Worm (Caenorhabditis elegans): ENCODE data around the gene Y46G5A.22.
"Not testable (repeated sequence)": the region's sequence is repeated elsewhere in the genome, so short reads cannot be mapped to it uniquely, and the experiment has no call there.

Gene Y46G5A.22

ce11 chrII:12778374-12778773 is 40.0 kb downstream of the Y46G5A.22 start:
- TF ChIP-seq ctbp-1 (GFP tag; IDR thresholded peaks at IDR 0.05) (0 out of 2 replicates have a peak, but pooled peaks have one; percentile 34), F49E8.2 (tag; optimal IDR thresholded peaks at IDR 0.05; ENCODE audit: borderline replicate concordance) (peak; percentile 38), T26A8.4 (GFP tag; IDR thresholded peaks at IDR 0.05) (peak; percentile 81), lin-38 (GFP tag; IDR thresholded peaks at IDR 0.05) (peak; percentile 84), rbr-2 (tag; optimal IDR thresholded peaks at IDR 0.05) (peak; percentile 45), F37D6.2 (tag; optimal IDR thresholded peaks at IDR 0.05) (peak; percentile 43), lin-1 (GFP tag; IDR thresholded peaks at IDR 0.05) (0 out of 2 replicates have a peak, but pooled peaks have one; percentile 16), aha-1 (tag) (peak; percentile 93), dve-1 (tag; optimal IDR thresholded peaks at IDR 0.05; ENCODE audit: insufficient read depth) (peak; percentile 19), lsy-2 (tag; optimal IDR thresholded peaks at IDR 0.05) (peak in 1 of 2 experiments; percentile 31), ceh-44 (GFP tag; IDR thresholded peaks at IDR 0.05) (0 out of 2 replicates have a peak, but pooled peaks have one; percentile 2), mep-1 (tag; optimal IDR thresholded peaks at IDR 0.05) (peak; percentile 71), snpc-4 (tag; optimal IDR thresholded peaks at IDR 0.05) (peak; percentile 81), Y48G9A.11 (GFP tag; IDR thresholded peaks at IDR 0.05) (peak; percentile 87), hmg-1.1 (GFP tag; IDR thresholded peaks at IDR 0.05) (peak; percentile 63), lin-13 (GFP tag; optimal IDR thresholded peaks at IDR 0.05) (peak; percentile 88), nhr-42 (GFP tag; IDR thresholded peaks at IDR 0.05) (peak; percentile 80; the same call in 1 of the 2 replicates), hlh-30 (tag; optimal IDR thresholded peaks at IDR 0.05; ENCODE audit: insufficient read depth) (peak; percentile 20), snpc-1.2 (GFP tag; IDR thresholded peaks at IDR 0.05) (peak; percentile 83), dmd-6 (GFP tag; IDR thresholded peaks at IDR 0.05) (peak; percentile 49; the same call in 1 of the 2 replicates), hlh-11 (tag; optimal IDR thresholded peaks at IDR 0.05) (peak; percentile 11), set-16 (GFP tag; IDR thresholded peaks at IDR 0.05) (peak; percentile 98), mes-2 (tag; optimal IDR thresholded peaks at IDR 0.05; ENCODE audit: poor library complexity, severe bottlenecking) (peak; percentile 79), mdt-29 (GFP tag; IDR thresholded peaks at IDR 0.05) (0 out of 2 replicates have a peak, but pooled peaks have one; percentile 24), ZK337.2 (GFP tag; IDR thresholded peaks at IDR 0.05) (peak; percentile 69; the same call in 1 of the 2 replicates), tra-1 (GFP tag; IDR thresholded peaks at IDR 0.05) (peak; percentile 10; the same call in 1 of the 2 replicates), pha-4 (GFP tag; IDR thresholded peaks at IDR 0.05) (peak; percentile 48; the same call in 1 of the 2 replicates), vab-7 (GFP tag; IDR thresholded peaks at IDR 0.05) (peak; percentile 56; the same call in 1 of the 2 replicates), arid-1 (GFP tag; conservative IDR thresholded peaks at IDR 0.05) (peak; percentile 40), egl-43 (GFP tag; IDR thresholded peaks at IDR 0.05) (peak; percentile 75; the same call in 1 of the 2 replicates), dmd-9 (GFP tag; IDR thresholded peaks at IDR 0.05) (peak; percentile 69; the same call in 1 of the 2 replicates), nhr-102 (tag; optimal IDR thresholded peaks at IDR 0.05) (peak; percentile 15), duxl-1 (tag; optimal IDR thresholded peaks at IDR 0.05; ENCODE audit: poor library complexity) (peak; percentile 50)
- TF ChIP-seq pha-4 (tag; optimal IDR thresholded peaks at IDR 0.05) = not testable (repeated sequence)

ce11 chrII:12776379-12776778 is 42.0 kb downstream of the Y46G5A.22 start, which contains the start of gene Y46G5A.34:
Gene Y46G5A.34, plus strand, starts transcription at chrII:12776679.
- TF ChIP-seq F37D6.2 (tag; optimal IDR thresholded peaks at IDR 0.05) (no peak), aha-1 (tag) (peak; percentile 60)

ce11 chrII:12774402-12774801 is 44.0 kb downstream of the Y46G5A.22 start, which contains the start of gene Y46G5A.14:
Gene Y46G5A.14, plus strand, starts transcription at chrII:12774702.
- TF ChIP-seq set-16 (GFP tag; IDR thresholded peaks at IDR 0.05) (no peak), dve-1 (tag; optimal IDR thresholded peaks at IDR 0.05; ENCODE audit: insufficient read depth) (no peak)

- TF ChIP-seq ctbp-1 (GFP tag; IDR thresholded peaks at IDR 0.05) (no peak), R02D3.7 (tag; optimal IDR thresholded peaks at IDR 0.05) (no peak), lsy-2 (tag; optimal IDR thresholded peaks at IDR 0.05) (no peak), duxl-1 (tag; optimal IDR thresholded peaks at IDR 0.05; ENCODE audit: poor library complexity) (no peak), set-16 (GFP tag; IDR thresholded peaks at IDR 0.05) (peak; percentile 73)
Observed at ce11 chrII:12769947-12770346, 48.4 kb downstream of the Y46G5A.22 start.

All from whole organism, L4 larva.